Fruit fly (Drosophila melanogaster): ENCODE measurements around the gene CG7888.

Gene CG7888

DNA sequence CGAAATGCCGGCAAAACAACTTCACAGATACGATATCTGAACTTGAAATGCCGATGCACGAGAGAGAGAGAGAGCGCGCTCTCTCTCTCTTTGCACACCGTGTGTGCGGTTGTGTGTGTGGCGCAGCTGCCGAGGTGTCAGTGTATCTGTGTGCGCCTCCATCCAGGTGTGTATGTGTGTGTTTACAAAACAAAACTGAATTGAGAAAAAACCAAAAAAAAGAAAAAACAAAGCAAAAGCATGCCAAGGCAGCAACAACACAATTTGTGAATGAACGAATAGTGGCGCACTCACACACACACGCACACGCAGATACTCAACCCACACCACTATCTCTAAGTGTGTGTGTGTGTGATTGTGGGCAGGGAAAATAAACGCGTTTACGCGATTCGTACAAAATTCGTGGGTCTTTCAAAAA, 43.4 kb upstream of the CG7888 start (continued):
- TF ChIP-seq pdm3 (GFP tag; optimal IDR thresholded peaks at IDR 0.05) (peak; percentile 82), dsx (GFP tag; optimal IDR thresholded peaks at IDR 0.05; ENCODE audit: poor library complexity, severe bottlenecking) (peak; percentile 74), CG8319 (GFP tag; optimal IDR thresholded peaks at IDR 0.05) (peak; percentile 76), Ets21C (GFP tag; optimal IDR thresholded peaks at IDR 0.05) (peak; percentile 29), CG10631 (GFP tag; optimal IDR thresholded peaks at IDR 0.05) (peak; percentile 71), CG11902 (GFP tag; optimal IDR thresholded peaks at IDR 0.05) (no peak), CG11294 (GFP tag; IDR thresholded peaks at IDR 0.05) (peak; percentile 76), topi (GFP tag; optimal IDR thresholded peaks at IDR 0.05) (peak; percentile 70), Smox (GFP tag; optimal IDR thresholded peaks at IDR 0.05) (peak; percentile 45), Hr39 (GFP tag; optimal IDR thresholded peaks at IDR 0.05) (peak; percentile 7), CG6854 (GFP tag; optimal IDR thresholded peaks at IDR 0.05) (peak; percentile 95), CG16779 (tag; optimal IDR thresholded peaks at IDR 0.05) (peak; percentile 94), CG15336 (GFP tag; IDR thresholded peaks at IDR 0.05) (peak; percentile 93), Eip78C (GFP tag) (peak; percentile 93), svp (GFP tag) (peak; percentile 84), CG7368 (GFP tag; optimal IDR thresholded peaks at IDR 0.05) (peak; percentile 92)

- no peak for TF ChIP-seq eg (GFP tag; IDR thresholded peaks at IDR 0.05)
- TF ChIP-seq svp (GFP tag), result no peak
- no peak for TF ChIP-seq CG6808 (GFP tag; optimal IDR thresholded peaks at IDR 0.05)
- no peak for TF ChIP-seq Met (GFP tag; optimal IDR thresholded peaks at IDR 0.05)
- TF ChIP-seq net (GFP tag; optimal IDR thresholded peaks at IDR 0.05), result no peak
- TF ChIP-seq CG8632 (GFP tag; optimal IDR thresholded peaks at IDR 0.05), result no peak
- no peak for TF ChIP-seq spab (GFP tag; optimal IDR thresholded peaks at IDR 0.05)
- TF ChIP-seq CG11294 (GFP tag; IDR thresholded peaks at IDR 0.05), result no peak
- TF ChIP-seq Ets21C (GFP tag; optimal IDR thresholded peaks at IDR 0.05), result no peak
- TF ChIP-seq lz (GFP tag; optimal IDR thresholded peaks at IDR 0.05), result no peak
- no peak for TF ChIP-seq OdsH (GFP tag; optimal IDR thresholded peaks at IDR 0.05)
- TF ChIP-seq Hr38 (GFP tag; optimal IDR thresholded peaks at IDR 0.05), result no peak
Observed at dm6 chr3L:11011610-11012202, 42.1 kb upstream of the CG7888 start.

dm6 chr3L:11015203-11015602, 38.6 kb upstream of the CG7888 start:
- no peak for TF ChIP-seq Gug (GFP tag; IDR thresholded peaks at IDR 0.05)
- TF ChIP-seq Ets96B (tag; optimal IDR thresholded peaks at IDR 0.05), result no peak
- TF ChIP-seq fkh (GFP tag; optimal IDR thresholded peaks at IDR 0.05), result no peak
- TF ChIP-seq CG7368 (GFP tag; optimal IDR thresholded peaks at IDR 0.05), result no peak
- TF ChIP-seq CG15336 (GFP tag; IDR thresholded peaks at IDR 0.05), result no peak
- no peak for TF ChIP-seq fd59A (GFP tag; optimal IDR thresholded peaks at IDR 0.05)
- no peak for TF ChIP-seq CG6276 (GFP tag; optimal IDR thresholded peaks at IDR 0.05)
- TF ChIP-seq CG6792 (GFP tag; optimal IDR thresholded peaks at IDR 0.05), result no peak
- TF ChIP-seq Eip75B (GFP tag; optimal IDR thresholded peaks at IDR 0.05), result no peak
- no peak for TF ChIP-seq Blimp-1 (GFP tag; optimal IDR thresholded peaks at IDR 0.05)
- TF ChIP-seq pdm3 (GFP tag; optimal IDR thresholded peaks at IDR 0.05), result no peak
- no peak for TF ChIP-seq Sox102F (GFP tag; optimal IDR thresholded peaks at IDR 0.05)
- TF ChIP-seq topi (GFP tag; optimal IDR thresholded peaks at IDR 0.05), result no peak

DNA sequence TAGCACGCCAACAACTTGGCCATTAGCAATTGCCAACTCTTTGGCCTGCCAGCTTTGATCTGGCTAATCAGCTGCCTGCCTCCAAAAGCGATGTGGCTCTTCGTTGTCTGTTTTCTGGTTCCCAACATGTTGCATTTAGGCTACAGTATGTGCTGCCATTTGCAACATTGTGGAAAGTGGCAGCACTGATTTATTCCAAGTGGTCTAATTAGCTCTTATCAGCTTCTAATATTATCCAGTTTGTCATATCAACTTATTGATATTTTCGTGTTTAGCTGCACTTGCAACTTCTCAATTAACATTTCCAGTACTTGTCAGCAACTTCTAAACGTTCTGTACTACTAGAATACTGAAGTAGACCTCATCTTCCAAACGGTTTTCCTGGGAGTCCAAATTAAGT, 33.8 kb upstream of the CG7888 start:
- TF ChIP-seq OdsH (GFP tag; optimal IDR thresholded peaks at IDR 0.05), result no peak
- TF ChIP-seq CG6854 (GFP tag; optimal IDR thresholded peaks at IDR 0.05), result no peak
- no peak for TF ChIP-seq CG6163 (GFP tag; IDR thresholded peaks at IDR 0.05)
- TF ChIP-seq acj6 (GFP tag; optimal IDR thresholded peaks at IDR 0.05), result no peak
- no peak for TF ChIP-seq fd59A (GFP tag; optimal IDR thresholded peaks at IDR 0.05)
- TF ChIP-seq CG3032 (tag; optimal IDR thresholded peaks at IDR 0.05), result no peak
- TF ChIP-seq Ets21C (GFP tag; optimal IDR thresholded peaks at IDR 0.05), result no peak
- TF ChIP-seq Hr4 (GFP tag; optimal IDR thresholded peaks at IDR 0.05), result no peak
- TF ChIP-seq CG7368 (GFP tag; optimal IDR thresholded peaks at IDR 0.05), result no peak
- no peak for TF ChIP-seq esn (GFP tag; optimal IDR thresholded peaks at IDR 0.05)
